Fruit fly (Drosophila melanogaster) whole organism, adult: ENCODE results near the gene tplus3b.

Source experiments
- CG11617 ChIP-seq: fragments of 200-800 bp; sonication (Bioruptor generic); optimal IDR thresholded peaks from 2 replicates; lab custom pipeline; 2017; ENCODE audit warnings: mild to moderate bottlenecking, missing biosample characterization, missing genetic modification reagents, missing genetic modification characterization
- CG12768 ChIP-seq: fragments of 200-800 bp; sonication (Bioruptor generic); optimal IDR thresholded peaks from 2 replicates; lab custom pipeline; 2017; ENCODE audit warnings: missing biosample characterization, missing genetic modification characterization, mild to moderate bottlenecking, moderate library complexity, missing genetic modification reagents
- CG14711 ChIP-seq: fragments of 200-800 bp; sonication (Bioruptor generic); optimal IDR thresholded peaks from 2 replicates; lab custom pipeline; 2018; ENCODE audit warnings: missing biosample characterization, mild to moderate bottlenecking, missing genetic modification characterization, moderate library complexity
- CG1620 ChIP-seq: fragments of 200-800 bp; sonication (Bioruptor generic); optimal IDR thresholded peaks from 2 replicates; lab custom pipeline; 2016; ENCODE audit warnings: missing biosample characterization, missing genetic modification characterization
- CG33017 ChIP-seq: fragments of 200-800 bp; sonication (Bioruptor generic); optimal IDR thresholded peaks from 2 replicates; lab custom pipeline; 2018; ENCODE audit warnings: missing biosample characterization, mild to moderate bottlenecking, missing genetic modification characterization, moderate library complexity
- CG5204 ChIP-seq: fragments of 200-800 bp; sonication (Bioruptor generic); optimal IDR thresholded peaks from 2 replicates; lab custom pipeline; 2016; ENCODE audit warnings: missing biosample characterization, missing genetic modification characterization
- CG7045 ChIP-seq: fragments of 200-800 bp; sonication (Bioruptor generic); optimal IDR thresholded peaks from 2 replicates; lab custom pipeline; 2017; ENCODE audit warnings: missing biosample characterization, mild to moderate bottlenecking, missing genetic modification characterization
- CG7101 ChIP-seq: fragments of 200-800 bp; sonication (Bioruptor generic); optimal IDR thresholded peaks from 2 replicates; lab custom pipeline; 2018; ENCODE audit warnings: missing biosample characterization, mild to moderate bottlenecking, missing genetic modification characterization, moderate library complexity
- Clk ChIP-seq: fragments of 200-800 bp; sonication (Bioruptor generic); optimal IDR thresholded peaks from 2 replicates; lab custom pipeline; 2017; ENCODE audit warnings: missing biosample characterization, missing genetic modification characterization
- Crg-1 ChIP-seq: fragments of 200-800 bp; sonication (Bioruptor generic); optimal IDR thresholded peaks from 2 replicates; lab custom pipeline; 2016; ENCODE audit warnings: missing biosample characterization, missing genetic modification characterization
- Hr96 ChIP-seq: fragments of 200-800 bp; sonication (Bioruptor generic); optimal IDR thresholded peaks from 2 replicates; lab custom pipeline; 2016; ENCODE audit warnings: missing biosample characterization, missing genetic modification characterization
- Mnt ChIP-seq: fragments of 200-800 bp; sonication (Bioruptor generic); optimal IDR thresholded peaks from 2 replicates; lab custom pipeline; 2016; ENCODE audit warnings: missing biosample characterization, mild to moderate bottlenecking, missing genetic modification characterization
- bab1 ChIP-seq: fragments of 200-800 bp; sonication (Bioruptor generic); optimal IDR thresholded peaks from 3 replicates; lab custom pipeline; 2019; ENCODE audit warnings: missing biosample characterization, mild to moderate bottlenecking, missing genetic modification characterization, moderate library complexity
- cic ChIP-seq: fragments of 200-800 bp; sonication (Bioruptor generic); optimal IDR thresholded peaks from 2 replicates; lab custom pipeline; 2017; ENCODE audit warnings: missing biosample characterization, mild to moderate bottlenecking, missing genetic modification characterization, moderate library complexity
- cnc ChIP-seq, 2 experiments: fragments of >200 bp; optimal IDR thresholded peaks; 2 replicates each; lab custom pipeline; 2017
- kay ChIP-seq: fragments of 200-800 bp; sonication (Bioruptor generic); peaks from one replicate; lab custom pipeline; 2016; ENCODE audit warnings: missing biosample characterization, missing genetic modification characterization, borderline replicate concordance
- ovo ChIP-seq: fragments of 200-800 bp; sonication (Bioruptor generic); optimal IDR thresholded peaks from 2 replicates; lab custom pipeline; 2016; ENCODE audit warnings: missing biosample characterization, missing genetic modification characterization
- pad ChIP-seq: fragments of 200-800 bp; sonication (Bioruptor generic); optimal IDR thresholded peaks from 3 replicates; lab custom pipeline; 2017; ENCODE audit warnings: missing biosample characterization, missing genetic modification characterization, mild to moderate bottlenecking, moderate library complexity, missing genetic modification reagents
- tj ChIP-seq: fragments of 200-800 bp; sonication (Bioruptor generic); optimal IDR thresholded peaks from 3 replicates; lab custom pipeline; 2017; ENCODE audit warnings: missing biosample characterization, mild to moderate bottlenecking, missing genetic modification characterization, moderate library complexity
- toe ChIP-seq: fragments of 200-800 bp; sonication (Bioruptor generic); optimal IDR thresholded peaks from 2 replicates; lab custom pipeline; 2016; ENCODE audit warnings: missing biosample characterization, missing genetic modification characterization

tplus3b gene

dm6 chr2L:22139960-22140359 is 35.8 kb upstream of the tplus3b start:
- peak; percentile 30 for TF ChIP-seq Mnt (GFP tag; lab: Kevin White, UChicago)
- no peak for TF ChIP-seq bab1 (GFP tag; lab: Kevin White, UChicago)

dm6 chr2L:22139354-22139753 is 35.2 kb upstream of the tplus3b start:
- TF ChIP-seq cnc (optimal IDR thresholded peaks at IDR 0.05; lab: Kevin White, UChicago) (no peak), tj (GFP tag; lab: Kevin White, UChicago) (no peak), Mnt (GFP tag; lab: Kevin White, UChicago) (peak; percentile 40), CG7101 (tag; lab: Kevin White, UChicago) (no peak)

- no peak for TF ChIP-seq Clk
- TF ChIP-seq Crg-1 (GFP tag; lab: Kevin White, UChicago), result no peak
- peak; percentile 75 for TF ChIP-seq pad (GFP tag; lab: Kevin White, UChicago)
- no peak for TF ChIP-seq kay
- TF ChIP-seq Mnt (GFP tag; lab: Kevin White, UChicago), result no peak
- peak; percentile 2 for TF ChIP-seq tj (GFP tag; lab: Kevin White, UChicago)
- no peak for TF ChIP-seq CG11617 (GFP tag; lab: Kevin White, UChicago)
- TF ChIP-seq toe (GFP tag; lab: Kevin White, UChicago), result no peak
- no peak for TF ChIP-seq Hr96 (GFP tag; lab: Kevin White, UChicago)
- peak; percentile 31 for TF ChIP-seq cic (GFP tag; lab: Kevin White, UChicago)
Measured at dm6 chr2L:22134091-22134730, 30.0 kb upstream of the tplus3b start.

dm6 chr2L:22132984-22133383 is 28.8 kb upstream of the tplus3b start:
- no peak for TF ChIP-seq tj (GFP tag; lab: Kevin White, UChicago)
- no peak for TF ChIP-seq CG7045 (GFP tag; lab: Kevin White, UChicago)
- TF ChIP-seq CG1620 (GFP tag; lab: Kevin White, UChicago), result no peak
- no peak for TF ChIP-seq Crg-1 (GFP tag; lab: Kevin White, UChicago)
- TF ChIP-seq Clk, result no peak
- no peak for TF ChIP-seq Mnt (GFP tag; lab: Kevin White, UChicago)
- TF ChIP-seq bab1 (GFP tag; lab: Kevin White, UChicago), result no peak
- TF ChIP-seq kay, result no peak
- no peak for TF ChIP-seq cnc (optimal IDR thresholded peaks at IDR 0.05; lab: Kevin White, UChicago)
- no peak for TF ChIP-seq CG7101 (tag; lab: Kevin White, UChicago)
- no peak for TF ChIP-seq CG12768 (GFP tag; lab: Kevin White, UChicago)
- TF ChIP-seq CG14711 (tag; lab: Kevin White, UChicago), result no peak
- TF ChIP-seq Hr96 (GFP tag; lab: Kevin White, UChicago), result no peak
- no peak for TF ChIP-seq ovo (GFP tag; lab: Kevin White, UChicago)
- no peak for TF ChIP-seq CG33017 (tag; lab: Kevin White, UChicago)

dm6 chr2L:22131171-22131675 is 27.0 kb upstream of the tplus3b start, which contains the start of gene CG42748:
Gene CG42748, plus strand, starts transcription at chr2L:22131221.
- no peak for TF ChIP-seq CG33017 (tag; lab: Kevin White, UChicago)
- TF ChIP-seq kay, result peak; percentile 13
- peak; percentile 25 for TF ChIP-seq bab1 (GFP tag; lab: Kevin White, UChicago)
- peak; percentile 26 for TF ChIP-seq CG5204 (GFP tag; lab: Kevin White, UChicago)
- TF ChIP-seq CG7101 (tag; lab: Kevin White, UChicago), result peak; percentile 4
- TF ChIP-seq ovo (GFP tag; lab: Kevin White, UChicago), result no peak
- no peak for TF ChIP-seq CG14711 (tag; lab: Kevin White, UChicago)
- TF ChIP-seq pad (GFP tag; lab: Kevin White, UChicago), result no peak
- peak; percentile 10 for TF ChIP-seq Mnt (GFP tag; lab: Kevin White, UChicago)
- no peak for TF ChIP-seq CG7045 (GFP tag; lab: Kevin White, UChicago)
- TF ChIP-seq CG1620 (GFP tag; lab: Kevin White, UChicago), result peak; percentile 35
- TF ChIP-seq cnc (optimal IDR thresholded peaks at IDR 0.05; lab: Kevin White, UChicago), result no peak
- no peak for TF ChIP-seq CG11617 (GFP tag; lab: Kevin White, UChicago)
- no peak for TF ChIP-seq cic (GFP tag; lab: Kevin White, UChicago)

dm6 chr2L:22129581-22130300 is 25.5 kb upstream of the tplus3b start, which contains the start of gene CycK:
Gene CycK, minus strand, starts transcription at chr2L:22130142.
- TF ChIP-seq CG7045 (GFP tag; lab: Kevin White, UChicago), result peak; percentile 7
- peak; percentile 47 for TF ChIP-seq CG5204 (GFP tag; lab: Kevin White, UChicago)
- peak; percentile 31 for TF ChIP-seq toe (GFP tag; lab: Kevin White, UChicago)
- TF ChIP-seq bab1 (GFP tag; lab: Kevin White, UChicago), result no peak
- TF ChIP-seq CG1620 (GFP tag; lab: Kevin White, UChicago), result peak; percentile 1
- TF ChIP-seq Mnt (GFP tag; lab: Kevin White, UChicago), result peak; percentile 57
- no peak for TF ChIP-seq tj (GFP tag; lab: Kevin White, UChicago)
- no peak for TF ChIP-seq cnc (optimal IDR thresholded peaks at IDR 0.05; lab: Kevin White, UChicago)
- peak; percentile 9 for TF ChIP-seq CG7101 (tag; lab: Kevin White, UChicago)
- no peak for TF ChIP-seq pad (GFP tag; lab: Kevin White, UChicago)
- peak; percentile 34 for TF ChIP-seq Hr96 (GFP tag; lab: Kevin White, UChicago)
